Fruit fly (Drosophila melanogaster) ovary, adult (tissue): ENCODE measurements around the gene tub.
A peak's percentile ranks its signal among the peaks of the same experiment; 100 is the strongest.

Experiments used
- CG17801 ChIP-seq: fragments of 200-800 bp; optimal IDR thresholded peaks from 2 replicates; lab custom pipeline; 2019; ENCODE audit warnings: missing biosample characterization, mild to moderate bottlenecking, missing genetic modification characterization, moderate library complexity; ENCODE audit not compliant: partially characterized antibody

The tub gene

DNA sequence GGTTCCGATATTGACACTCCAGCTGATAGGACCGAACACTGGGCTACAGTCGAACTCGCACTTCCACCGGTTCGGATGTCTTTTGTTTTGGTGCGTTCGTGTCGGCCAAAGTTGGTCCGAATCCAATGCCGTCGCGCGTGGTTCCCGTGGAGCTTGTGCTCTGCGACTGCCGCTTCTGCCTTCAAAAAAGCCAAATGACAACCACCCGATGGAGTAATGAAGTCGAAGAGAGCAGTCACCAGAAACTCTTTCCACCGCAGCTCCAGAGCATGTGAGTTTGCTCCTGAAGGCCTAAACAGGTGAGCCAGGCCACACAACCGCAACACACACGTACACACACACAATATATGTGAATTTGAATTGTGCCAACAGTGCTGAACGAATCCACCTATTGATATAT is 6.6 kb downstream of the tub start, which contains the start of gene CG34112:
CG34112 (minus strand) TSS at position 143 of the 400 bp plus-strand sequence.
- peak; percentile 8 for TF ChIP-seq CG17801

DNA sequence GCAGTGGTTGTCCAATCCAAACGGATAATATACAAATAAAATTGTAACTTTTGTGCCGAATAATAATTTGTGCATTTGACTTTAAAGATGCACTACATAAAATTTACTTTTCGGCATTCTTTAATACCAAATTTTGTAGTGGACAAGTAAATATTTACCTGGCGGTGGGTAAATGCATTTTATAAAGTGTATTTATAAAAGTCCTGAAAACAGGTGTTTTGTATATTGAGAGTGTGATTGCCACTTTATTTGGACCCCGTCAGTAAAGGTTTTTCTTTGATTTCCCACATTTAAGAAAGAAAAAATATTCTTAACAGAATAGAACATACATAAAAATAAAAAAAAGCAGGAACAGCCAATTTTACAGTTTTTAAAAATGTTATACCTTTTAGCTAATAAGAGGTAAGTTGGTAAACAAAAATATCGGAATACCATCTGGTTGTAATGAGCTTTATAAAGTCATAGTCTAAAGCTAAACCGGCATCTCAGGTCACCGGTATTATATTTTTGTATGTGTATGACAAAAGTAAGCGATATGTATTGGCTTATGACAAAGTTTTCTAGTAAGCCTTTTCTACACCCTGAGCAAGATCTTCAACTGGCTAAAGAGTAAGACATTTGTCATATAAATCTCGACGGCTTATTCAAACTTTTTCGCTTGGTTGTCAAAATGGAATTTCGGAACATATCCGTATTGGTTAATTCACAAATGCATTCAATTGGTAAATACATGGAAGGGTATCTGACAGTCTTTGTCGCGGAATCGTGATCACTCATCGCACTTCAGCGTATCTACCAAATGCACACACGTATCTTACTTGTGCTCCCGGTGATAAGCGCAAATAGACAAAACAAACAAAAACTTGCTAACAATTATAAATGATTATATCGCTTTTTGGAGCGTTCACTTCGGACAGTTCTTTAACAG is 7.4 kb downstream of the tub start:
- TF ChIP-seq CG17801 = peak; percentile 93

DNA sequence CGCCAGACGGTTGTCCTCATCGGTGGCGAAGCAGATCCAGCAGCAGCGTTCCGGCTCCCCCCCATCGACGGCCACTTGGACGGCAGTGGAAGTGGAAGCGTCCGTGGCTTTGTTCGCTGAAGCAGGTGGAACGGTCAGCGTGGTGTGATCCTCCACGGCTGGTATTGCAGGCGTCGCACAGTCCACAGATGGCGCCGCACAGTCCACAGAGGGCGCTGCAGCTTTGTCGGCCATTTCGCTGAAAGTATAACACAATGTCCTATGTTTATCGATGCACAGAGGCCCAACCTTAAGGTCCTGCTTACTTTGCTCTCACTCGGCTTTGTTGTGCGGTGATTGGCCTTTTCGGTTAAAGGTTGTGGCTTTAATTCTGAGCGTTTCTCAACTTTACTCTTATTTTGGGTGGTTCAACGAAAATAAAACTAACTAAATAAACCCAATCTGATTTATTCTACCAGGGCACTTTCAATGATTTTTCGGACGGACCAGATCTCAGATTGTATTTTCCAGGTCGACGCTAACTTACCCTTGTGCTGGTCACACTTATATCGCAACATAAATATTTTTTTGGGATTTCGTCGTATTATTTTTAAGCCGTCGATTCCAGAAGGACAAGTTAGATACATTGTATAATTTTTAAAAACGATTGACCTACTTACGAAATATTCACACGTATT is 10.0 kb downstream of the tub start, which contains the start of gene CG9855:
CG9855 (minus strand) TSS at position 473 of the 677 bp plus-strand sequence.
- TF ChIP-seq CG17801 = no peak

DNA sequence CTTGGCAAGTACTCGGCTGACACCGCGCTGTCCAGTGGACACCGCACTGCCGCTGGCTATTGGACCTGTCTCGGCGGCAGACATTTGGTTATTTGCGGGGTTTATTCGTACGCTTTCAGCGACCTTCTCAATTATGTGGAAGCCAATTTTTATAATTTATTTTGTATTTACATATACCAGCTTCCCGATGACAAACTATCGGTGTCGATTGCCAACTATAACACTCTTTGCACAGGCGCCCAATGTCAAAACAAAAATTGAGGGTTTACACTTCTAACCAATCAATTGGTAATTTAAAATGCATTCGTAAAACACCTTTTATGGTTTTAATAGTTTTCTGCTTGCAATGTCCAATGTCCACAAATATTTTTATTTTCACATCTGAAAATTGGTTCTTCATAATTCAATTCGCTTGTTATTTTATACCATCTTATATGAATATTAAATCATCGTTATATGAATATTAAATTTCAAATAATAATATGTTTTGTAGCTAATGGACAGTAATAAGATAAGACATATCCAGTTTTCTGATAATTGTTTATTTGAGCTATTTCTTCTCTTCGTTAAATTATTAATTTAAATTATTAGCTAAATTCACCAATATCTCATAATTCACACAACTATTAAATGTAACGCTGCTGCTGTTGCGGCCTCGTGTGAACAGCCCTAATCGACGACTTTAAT is 12.4 kb downstream of the tub start:
- no peak for TF ChIP-seq CG17801

DNA sequence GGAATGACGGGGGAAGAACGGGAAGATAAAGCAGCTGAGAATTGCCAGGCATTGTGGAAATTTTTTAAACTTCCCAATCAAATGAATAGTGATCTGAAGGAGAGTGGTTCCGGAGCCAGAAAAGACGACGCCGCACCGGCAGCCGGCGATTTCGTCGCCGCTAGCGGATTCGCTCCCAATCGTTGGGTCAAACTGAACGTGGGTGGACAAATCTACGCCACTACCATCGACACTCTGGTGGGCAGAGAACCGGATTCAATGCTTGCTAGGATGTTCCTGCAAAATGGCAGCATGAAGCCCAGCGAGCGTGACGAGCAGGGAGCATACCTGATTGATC is 12.9 kb downstream of the tub start, which contains the start of gene CG14647:
CG14647 (plus strand) TSS at position 14 of the 337 bp plus-strand sequence.
- no peak for TF ChIP-seq CG17801

DNA sequence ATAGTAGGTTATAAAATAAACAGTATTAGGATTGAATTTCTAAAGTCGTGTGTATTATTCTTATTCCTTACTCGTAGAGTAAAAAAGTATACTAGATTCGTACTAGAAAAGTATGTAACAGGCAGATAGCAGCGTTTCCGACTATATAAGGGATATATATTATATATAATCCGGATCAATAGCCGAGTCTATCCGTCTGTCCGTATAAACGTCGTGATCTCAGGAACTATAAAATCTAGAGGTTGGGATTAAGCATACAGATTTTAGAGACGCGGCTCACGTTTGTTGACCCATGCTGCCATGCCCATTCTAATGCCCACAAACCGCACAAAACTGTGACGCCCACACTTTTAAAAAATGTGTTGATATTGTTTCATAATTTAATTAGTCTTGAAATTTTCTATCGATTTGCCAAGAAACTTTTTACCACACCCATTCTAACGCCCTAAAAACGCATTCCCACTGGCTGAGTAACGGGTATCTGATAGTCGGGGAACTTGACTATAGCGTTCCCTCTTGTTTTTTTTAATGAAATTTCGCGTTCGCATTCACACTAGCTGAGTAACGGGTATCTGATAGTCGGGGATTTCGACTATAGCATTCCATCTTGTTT is 14.5 kb downstream of the tub start, which contains the start of gene CG9853:
CG9853 (minus strand) TSS at position 51 of the 613 bp plus-strand sequence.
- no peak for TF ChIP-seq CG17801

DNA sequence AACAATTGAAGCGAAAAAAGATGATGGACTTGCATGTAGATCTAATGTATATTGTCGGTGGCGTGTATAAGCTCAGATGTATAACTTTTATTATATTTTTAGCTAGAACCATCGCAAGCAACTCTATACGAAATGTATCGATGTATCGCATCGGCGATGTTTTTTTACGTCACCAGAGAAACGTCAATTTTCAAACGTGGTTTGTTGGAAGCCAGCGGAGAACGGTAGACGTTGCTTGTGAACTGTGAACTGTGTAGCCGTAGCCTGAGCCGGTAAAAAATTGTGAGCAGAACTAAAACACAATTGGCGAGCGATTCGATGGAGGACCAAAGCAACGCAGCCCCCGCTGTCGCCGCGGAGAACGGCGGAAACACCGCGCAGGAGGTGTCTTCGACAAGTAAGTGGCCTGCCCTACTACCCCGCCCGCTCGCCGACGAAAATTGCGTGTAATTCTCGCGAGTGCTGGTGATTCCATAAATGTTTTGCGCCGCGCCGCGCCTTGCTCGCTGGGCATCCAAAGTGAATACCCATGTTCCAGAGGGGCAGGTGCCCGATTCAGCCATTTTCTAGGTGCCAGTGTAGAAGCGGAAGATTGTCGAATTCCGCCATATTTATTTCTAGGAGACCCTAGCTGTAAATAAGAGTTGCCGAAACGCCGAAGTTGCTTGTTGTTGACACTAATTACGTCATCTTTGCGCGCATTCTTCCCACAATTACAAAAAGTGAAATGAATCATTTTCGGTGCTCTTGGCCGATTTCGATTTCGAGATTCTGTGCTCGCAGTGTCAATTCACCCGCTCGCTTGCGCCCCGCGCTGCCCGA is 15.6 kb downstream of the tub start, which contains the start of gene lost:
lost (plus strand) TSS at position 193 of the 822 bp plus-strand sequence.
- TF ChIP-seq CG17801 = peak; percentile 62

DNA sequence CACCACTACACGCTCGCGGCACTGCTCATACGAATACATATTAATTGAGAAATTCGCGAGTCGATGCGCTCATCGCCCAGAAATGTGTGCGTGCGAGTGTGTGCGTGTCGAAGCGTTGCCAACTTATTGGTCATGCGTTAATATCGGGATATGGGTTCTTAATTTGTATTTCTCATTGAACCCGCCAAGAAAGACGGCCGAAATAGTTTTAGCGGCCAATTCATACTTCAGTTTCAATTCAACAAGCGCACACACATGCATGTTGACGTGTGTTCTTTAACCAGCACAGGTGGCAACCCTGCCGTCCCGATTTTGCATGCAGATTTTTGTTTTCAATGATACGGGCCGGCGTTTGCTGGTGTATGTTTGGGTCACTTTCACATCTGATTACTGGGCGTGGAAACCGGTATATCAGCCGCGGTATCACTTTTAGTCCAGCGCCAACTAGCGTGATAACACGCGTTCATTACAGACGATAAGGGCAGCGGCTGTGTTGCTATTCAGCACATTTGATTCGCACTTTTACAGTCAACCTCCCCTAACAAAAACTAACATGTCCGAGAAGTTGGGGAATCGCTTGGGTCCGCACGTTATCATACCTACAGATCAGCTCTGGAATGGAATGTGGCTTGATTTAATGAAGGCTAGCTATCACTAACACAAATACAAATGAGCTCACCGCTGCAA is 16.3 kb downstream of the tub start:
- no peak for TF ChIP-seq CG17801

DNA sequence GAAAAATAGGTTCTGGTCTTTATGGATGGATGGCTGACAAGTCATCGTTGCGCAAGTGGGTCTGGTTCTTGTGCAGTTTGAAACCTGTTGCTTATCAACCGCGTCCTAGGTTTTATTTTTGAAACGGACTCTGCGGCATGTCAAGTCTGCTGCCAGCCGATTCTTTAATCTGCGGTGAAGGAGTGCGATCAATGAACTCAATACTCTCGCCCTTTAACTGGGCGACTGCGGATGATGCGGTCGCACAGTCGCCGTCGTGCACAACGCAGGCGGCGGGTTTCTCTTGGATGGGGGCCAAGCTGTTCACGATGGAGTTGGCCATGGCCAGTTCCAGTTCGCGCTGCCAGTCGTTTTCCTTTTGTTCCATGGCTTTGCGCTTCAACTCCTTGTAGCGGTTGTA is 19.8 kb downstream of the tub start:
- no peak for TF ChIP-seq CG17801

DNA sequence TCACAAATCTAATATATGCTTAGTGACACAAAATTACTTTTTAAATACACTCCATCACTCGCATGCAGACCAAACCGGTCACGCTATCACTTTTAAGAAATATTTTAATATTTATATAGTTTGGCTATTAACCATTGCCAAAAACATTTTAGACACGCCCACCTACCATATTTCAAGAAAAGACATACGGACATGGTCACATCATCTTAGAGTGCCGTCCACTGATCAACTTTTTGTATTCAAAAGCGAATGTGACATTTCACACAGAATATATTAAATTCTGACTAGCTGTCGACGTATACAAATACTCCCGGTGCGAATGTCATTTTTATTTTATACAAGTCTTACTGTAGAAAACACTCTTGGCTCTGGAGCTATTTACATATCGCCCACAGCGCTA is 28.6 kb downstream of the tub start, which contains the start of gene CG31528:
CG31528 (plus strand) TSS at position 301 of the 400 bp plus-strand sequence.
- TF ChIP-seq CG17801 = no peak

DNA sequence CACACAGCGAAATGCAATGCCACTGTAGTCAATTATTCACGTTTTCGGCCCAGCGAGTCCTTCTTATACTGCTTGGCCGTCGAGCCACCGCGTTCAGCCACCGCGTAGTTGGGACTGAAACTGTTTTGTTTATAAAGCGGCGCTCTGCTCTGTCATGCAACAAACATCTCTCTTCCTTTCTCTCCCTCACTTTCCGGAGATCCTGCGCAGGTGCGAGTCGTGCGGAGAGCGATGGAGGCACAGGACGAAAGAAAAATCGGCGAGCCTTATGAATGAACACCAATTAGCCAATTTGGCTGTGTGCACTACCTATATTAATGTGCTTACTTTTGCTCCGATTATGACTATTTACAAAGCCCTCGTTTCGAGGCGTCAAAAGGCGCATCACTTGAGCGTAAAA is 31.9 kb downstream of the tub start, which contains the start of gene CG32944:
CG32944 (minus strand) TSS at position 97 of the 400 bp plus-strand sequence.
- no peak for TF ChIP-seq CG17801

DNA sequence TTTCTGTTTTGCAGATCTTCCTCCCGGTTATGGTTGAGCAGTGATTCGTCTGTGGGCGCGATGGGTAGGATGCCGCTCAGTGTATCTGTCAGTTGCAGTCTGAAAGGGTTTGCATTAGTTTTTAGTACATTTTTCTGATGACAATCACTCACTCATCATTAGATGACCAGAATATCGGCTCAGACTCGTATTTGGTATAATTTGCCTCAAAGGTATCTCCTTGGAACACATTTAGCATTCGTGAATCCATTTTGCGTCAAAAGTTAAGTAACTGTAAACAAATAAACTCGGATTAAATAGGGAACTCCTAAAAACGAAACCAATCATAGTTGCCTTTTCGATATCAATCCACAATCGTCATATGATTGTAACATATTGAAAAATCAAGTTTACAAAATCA is 39.2 kb downstream of the tub start, which contains the start of gene CG31525:
CG31525 (plus strand) TSS at position 301 of the 400 bp plus-strand sequence.
- TF ChIP-seq CG17801 = no peak

DNA sequence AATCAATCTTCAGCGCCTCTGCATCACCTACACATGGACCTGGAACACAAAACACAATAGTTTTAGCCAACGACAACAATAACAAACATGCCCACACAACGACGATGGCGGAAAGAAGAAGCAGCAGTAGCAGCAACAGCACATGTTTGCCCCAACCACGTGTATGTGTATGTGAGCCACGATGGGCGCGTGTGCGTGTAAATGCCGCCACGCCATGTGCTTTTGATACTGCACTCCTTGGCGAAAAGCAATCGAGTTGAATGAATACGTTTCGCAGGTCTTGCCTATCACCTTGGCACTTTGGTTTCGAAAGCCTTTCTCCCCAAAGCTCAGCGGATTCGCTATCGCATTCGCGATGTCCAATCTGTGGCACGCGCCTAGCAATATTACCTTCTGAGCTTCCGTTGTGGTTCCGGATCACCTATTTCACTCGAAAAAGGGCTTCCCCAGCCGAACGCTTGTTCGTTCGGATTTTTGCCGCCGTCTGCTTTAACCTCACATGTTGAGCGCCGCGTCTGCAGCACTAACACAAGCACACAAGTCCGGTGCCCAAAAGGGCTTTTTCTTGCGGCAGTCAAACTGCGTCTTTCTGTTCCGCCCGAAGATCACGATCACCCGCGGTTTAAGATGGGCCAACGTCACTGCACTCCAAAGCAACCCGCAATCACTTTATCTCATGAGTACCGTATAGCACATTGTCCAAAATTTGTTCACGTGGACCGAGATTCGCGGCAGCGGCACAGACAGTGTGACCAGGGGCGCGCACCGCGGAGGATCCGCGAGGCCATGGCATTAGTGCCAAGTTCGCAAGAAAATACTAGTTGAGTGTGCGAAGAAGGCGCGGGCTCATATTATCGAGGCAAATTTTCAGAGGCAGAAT is 41.3 kb downstream of the tub start, which contains the start of gene srl:
srl (minus strand) TSS at position 751 of the 880 bp plus-strand sequence.
- TF ChIP-seq CG17801 = peak; percentile 27
